Fruit fly (Drosophila melanogaster) whole organism, embryonic: ENCODE results near the gene CG31381.

Experiments used
- Adf1 ChIP-seq: fragments of 200-800 bp; sonication (Bioruptor generic); IDR thresholded peaks from 2 replicates; pipeline ENCODE4 v1.3.6; 2022; ENCODE audit warnings: missing biosample characterization, missing genetic modification characterization
- Atf3 ChIP-seq: fragments of 200-800 bp; sonication (Bioruptor generic); optimal IDR thresholded peaks from 3 replicates; lab custom pipeline; 2016; ENCODE audit warnings: missing biosample characterization, missing genetic modification characterization
- CG10959 ChIP-seq: fragments of 200-800 bp; sonication (Bioruptor generic); IDR thresholded peaks from 2 replicates; pipeline ENCODE4 v1.3.6; 2022; ENCODE audit warnings: missing biosample characterization, missing genetic modification characterization
- CG11398 ChIP-seq: fragments of 200-800 bp; sonication (Bioruptor generic); optimal IDR thresholded peaks from 2 replicates; lab custom pipeline; 2016; ENCODE audit warnings: missing biosample characterization, missing genetic modification characterization
- CG12155 ChIP-seq: fragments of 200-800 bp; sonication (Bioruptor generic); optimal IDR thresholded peaks from 3 replicates; lab custom pipeline; 2016; ENCODE audit warnings: missing biosample characterization, missing genetic modification characterization
- CG13296 ChIP-seq: fragments of 200-800 bp; sonication (Bioruptor generic); optimal IDR thresholded peaks from 3 replicates; lab custom pipeline; 2018; ENCODE audit warnings: missing biosample characterization, mild to moderate bottlenecking, missing genetic modification characterization
- CG14860 ChIP-seq: fragments of 200-800 bp; sonication (Bioruptor generic); IDR thresholded peaks from 3 replicates; pipeline ENCODE4 v1.3.6; 2022; ENCODE audit warnings: missing biosample characterization, missing genetic modification characterization; ENCODE audit not compliant: partially characterized antibody
- CG14965 ChIP-seq: fragments of 200-800 bp; sonication (Bioruptor generic); optimal IDR thresholded peaks from 2 replicates; lab custom pipeline; 2016; ENCODE audit warnings: missing biosample characterization, missing genetic modification characterization, borderline replicate concordance
- CG1603 ChIP-seq: fragments of 200-800 bp; sonication (Bioruptor generic); optimal IDR thresholded peaks from 2 replicates; lab custom pipeline; 2019; ENCODE audit warnings: missing biosample characterization, mild to moderate bottlenecking, missing genetic modification characterization, moderate library complexity
- CG1792 ChIP-seq: fragments of 200-800 bp; sonication (Bioruptor generic); optimal IDR thresholded peaks from 2 replicates; lab custom pipeline; 2016; ENCODE audit warnings: missing biosample characterization, missing genetic modification characterization
- CG18011 ChIP-seq: fragments of 200-800 bp; sonication (Bioruptor generic); optimal IDR thresholded peaks from 2 replicates; lab custom pipeline; 2017; ENCODE audit warnings: missing biosample characterization, missing genetic modification characterization, mild to moderate bottlenecking, moderate library complexity, missing genotype
- CG18262 ChIP-seq: fragments of 200-800 bp; optimal IDR thresholded peaks from 3 replicates; lab custom pipeline; 2019; ENCODE audit warnings: missing biosample characterization, mild to moderate bottlenecking, missing genetic modification characterization, moderate library complexity
- CG2712 ChIP-seq: fragments of 200-800 bp; optimal IDR thresholded peaks from 3 replicates; lab custom pipeline; 2019; ENCODE audit warnings: missing biosample characterization, mild to moderate bottlenecking, missing genetic modification characterization, moderate library complexity
- CG7372 ChIP-seq: fragments of 200-800 bp; sonication (Bioruptor generic); IDR thresholded peaks from 2 replicates; pipeline ENCODE4 v1.3.6; 2022; ENCODE audit warnings: missing biosample characterization, missing genetic modification characterization
- CG7556 ChIP-seq: fragments of 200-800 bp; sonication (Bioruptor generic); optimal IDR thresholded peaks from 2 replicates; lab custom pipeline; 2017; ENCODE audit warnings: missing biosample characterization, mild to moderate bottlenecking, missing genetic modification characterization
- CG7839 ChIP-seq: fragments of 200-800 bp; sonication (Bioruptor generic); optimal IDR thresholded peaks from 3 replicates; lab custom pipeline; 2018; ENCODE audit warnings: missing biosample characterization, mild to moderate bottlenecking, missing genetic modification characterization, moderate library complexity
- CG7963 ChIP-seq: fragments of 200-800 bp; sonication (Bioruptor generic); IDR thresholded peaks from 3 replicates; pipeline ENCODE4 v1.3.6; 2022; ENCODE audit warnings: missing biosample characterization, missing genetic modification characterization; ENCODE audit not compliant: partially characterized antibody
- CG8281 ChIP-seq: fragments of 200-800 bp; sonication (Bioruptor generic); optimal IDR thresholded peaks from 2 replicates; lab custom pipeline; 2018; ENCODE audit warnings: missing biosample characterization, mild to moderate bottlenecking, missing genetic modification characterization, moderate library complexity
- Camta ChIP-seq: fragments of 200-800 bp; sonication (Bioruptor generic); optimal IDR thresholded peaks from 2 replicates; lab custom pipeline; 2016; ENCODE audit warnings: missing biosample characterization, missing genetic modification characterization
- Dbx ChIP-seq: fragments of 200-800 bp; sonication (Bioruptor generic); IDR thresholded peaks from 3 replicates; pipeline ENCODE4 v1.3.6; 2022; ENCODE audit warnings: missing biosample characterization, missing genetic modification characterization
- Dp ChIP-seq: fragments of 200-800 bp; sonication (Bioruptor generic); optimal IDR thresholded peaks from 2 replicates; lab custom pipeline; 2018; ENCODE audit warnings: missing biosample characterization, mild to moderate bottlenecking, missing genetic modification characterization, moderate library complexity
- H15 ChIP-seq: fragments of 200-800 bp; sonication (Bioruptor generic); IDR thresholded peaks from 3 replicates; pipeline ENCODE4 v1.3.6; 2022; ENCODE audit warnings: missing biosample characterization, missing genetic modification characterization
- Hsf ChIP-seq: fragments of 200-800 bp; sonication (Bioruptor generic); optimal IDR thresholded peaks from 3 replicates; lab custom pipeline; 2016; ENCODE audit warnings: missing biosample characterization, missing genetic modification characterization
- Med ChIP-seq: fragments of 200-800 bp; sonication (Bioruptor generic); peaks from one replicate; lab custom pipeline; 2016; ENCODE audit warnings: missing biosample characterization, missing genetic modification characterization, mild to moderate bottlenecking, inconsistent platforms, moderate library complexity
- Mes4 ChIP-seq: fragments of 200-800 bp; sonication (Bioruptor generic); optimal IDR thresholded peaks from 2 replicates; lab custom pipeline; 2016; ENCODE audit warnings: missing biosample characterization, missing genetic modification characterization
- NC2β ChIP-seq: fragments of 200-800 bp; sonication (Bioruptor generic); optimal IDR thresholded peaks from 2 replicates; lab custom pipeline; 2016; ENCODE audit warnings: missing biosample characterization, missing genetic modification characterization
- Side ChIP-seq: fragments of 200-800 bp; sonication (Bioruptor generic); optimal IDR thresholded peaks from 2 replicates; lab custom pipeline; 2016; ENCODE audit warnings: missing biosample characterization, missing genetic modification characterization
- ac ChIP-seq: fragments of 200-800 bp; sonication (Bioruptor generic); optimal IDR thresholded peaks from 3 replicates; lab custom pipeline; 2017; ENCODE audit warnings: missing biosample characterization, mild to moderate bottlenecking, missing genetic modification characterization
- aop ChIP-seq: fragments of 200-800 bp; sonication (Bioruptor generic); IDR thresholded peaks from 2 replicates; pipeline ENCODE4 v1.3.6; 2022; ENCODE audit warnings: missing biosample characterization, missing genetic modification characterization
- ase ChIP-seq: fragments of 200-800 bp; sonication (Bioruptor generic); IDR thresholded peaks from 3 replicates; pipeline ENCODE4 v1.3.6; 2022; ENCODE audit warnings: missing biosample characterization, missing genetic modification characterization
- cwo ChIP-seq: fragments of 200-800 bp; sonication (Bioruptor generic); optimal IDR thresholded peaks from 3 replicates; lab custom pipeline; 2017; ENCODE audit warnings: missing biosample characterization, missing genetic modification characterization, mild to moderate bottlenecking, moderate library complexity, missing genetic modification reagents
- ems ChIP-seq: fragments of 200-800 bp; sonication (Bioruptor generic); optimal IDR thresholded peaks from 3 replicates; lab custom pipeline; 2016; ENCODE audit warnings: missing biosample characterization, missing genetic modification characterization
- fd96Cb ChIP-seq: fragments of 200-800 bp; sonication (Bioruptor generic); optimal IDR thresholded peaks from 2 replicates; lab custom pipeline; 2018; ENCODE audit warnings: missing biosample characterization, mild to moderate bottlenecking, missing genetic modification characterization, moderate library complexity
- ftz-f1 ChIP-seq: fragments of 200-800 bp; sonication (Bioruptor generic); optimal IDR thresholded peaks from 2 replicates; lab custom pipeline; 2016; ENCODE audit warnings: missing biosample characterization, missing genetic modification characterization
- her ChIP-seq: fragments of 200-800 bp; sonication (Bioruptor generic); optimal IDR thresholded peaks from 2 replicates; lab custom pipeline; 2016; ENCODE audit warnings: missing biosample characterization, missing genetic modification characterization
- ken ChIP-seq: fragments of 200-800 bp; sonication (Bioruptor generic); IDR thresholded peaks from 3 replicates; pipeline ENCODE4 v1.3.6; 2022; ENCODE audit warnings: missing biosample characterization, missing genetic modification characterization
- lab ChIP-seq: fragments of 200-800 bp; sonication (Bioruptor generic); optimal IDR thresholded peaks from 3 replicates; lab custom pipeline; 2017; ENCODE audit warnings: missing biosample characterization, missing genetic modification characterization, mild to moderate bottlenecking, moderate library complexity, missing genetic modification reagents
- mam ChIP-seq: fragments of 200-800 bp; sonication (Bioruptor generic); optimal IDR thresholded peaks from 3 replicates; lab custom pipeline; 2016; ENCODE audit warnings: missing biosample characterization, missing genetic modification characterization
- pho ChIP-seq: fragments of 200-800 bp; sonication (Bioruptor generic); optimal IDR thresholded peaks from 2 replicates; lab custom pipeline; 2016; ENCODE audit warnings: missing biosample characterization, missing genetic modification characterization
- repo ChIP-seq: fragments of 200-800 bp; sonication (Bioruptor generic); optimal IDR thresholded peaks from 2 replicates; lab custom pipeline; 2016; ENCODE audit warnings: missing biosample characterization, missing genetic modification characterization
- sisA ChIP-seq: fragments of 200-800 bp; sonication (Bioruptor generic); IDR thresholded peaks from 2 replicates; pipeline ENCODE4 v1.3.6; 2022; ENCODE audit warnings: missing biosample characterization, missing genetic modification characterization
- ssp ChIP-seq: fragments of 200-800 bp; sonication (Bioruptor generic); IDR thresholded peaks from 2 replicates; pipeline ENCODE4 v1.3.6; 2022; ENCODE audit warnings: missing biosample characterization, missing genetic modification characterization
- sug ChIP-seq: fragments of 200-800 bp; optimal IDR thresholded peaks from 2 replicates; lab custom pipeline; 2019; ENCODE audit warnings: missing biosample characterization, mild to moderate bottlenecking, missing genetic modification characterization, moderate library complexity
- tin ChIP-seq: fragments of 200-800 bp; sonication (Bioruptor generic); optimal IDR thresholded peaks from 3 replicates; lab custom pipeline; 2016; ENCODE audit warnings: missing biosample characterization, missing genetic modification characterization
- tll ChIP-seq, 2 experiments: fragments of 200-800 bp in 1 of 2; fragments of >200 bp in 1 of 2; sonication (Bioruptor generic) in 1 of 2; optimal IDR thresholded peaks; 2 replicates each; lab custom pipeline; 2017 to 2019; ENCODE audit warnings: missing biosample characterization in 2 of 2, missing genetic modification characterization in 2 of 2, mild to moderate bottlenecking in 1 of 2, moderate library complexity in 1 of 2
- usp ChIP-seq: fragments of >200 bp; optimal IDR thresholded peaks from 2 replicates; lab custom pipeline; 2017; ENCODE audit warnings: missing biosample characterization, missing genetic modification characterization
- wek ChIP-seq: fragments of 200-800 bp; sonication (Bioruptor generic); optimal IDR thresholded peaks from 3 replicates; lab custom pipeline; 2018; ENCODE audit warnings: missing biosample characterization, mild to moderate bottlenecking, missing genetic modification characterization, moderate library complexity
- zen ChIP-seq: fragments of 200-800 bp; sonication (Bioruptor generic); optimal IDR thresholded peaks from 3 replicates; lab custom pipeline; 2018; ENCODE audit warnings: missing biosample characterization, mild to moderate bottlenecking, missing genetic modification characterization, moderate library complexity

CG31381 gene

DNA sequence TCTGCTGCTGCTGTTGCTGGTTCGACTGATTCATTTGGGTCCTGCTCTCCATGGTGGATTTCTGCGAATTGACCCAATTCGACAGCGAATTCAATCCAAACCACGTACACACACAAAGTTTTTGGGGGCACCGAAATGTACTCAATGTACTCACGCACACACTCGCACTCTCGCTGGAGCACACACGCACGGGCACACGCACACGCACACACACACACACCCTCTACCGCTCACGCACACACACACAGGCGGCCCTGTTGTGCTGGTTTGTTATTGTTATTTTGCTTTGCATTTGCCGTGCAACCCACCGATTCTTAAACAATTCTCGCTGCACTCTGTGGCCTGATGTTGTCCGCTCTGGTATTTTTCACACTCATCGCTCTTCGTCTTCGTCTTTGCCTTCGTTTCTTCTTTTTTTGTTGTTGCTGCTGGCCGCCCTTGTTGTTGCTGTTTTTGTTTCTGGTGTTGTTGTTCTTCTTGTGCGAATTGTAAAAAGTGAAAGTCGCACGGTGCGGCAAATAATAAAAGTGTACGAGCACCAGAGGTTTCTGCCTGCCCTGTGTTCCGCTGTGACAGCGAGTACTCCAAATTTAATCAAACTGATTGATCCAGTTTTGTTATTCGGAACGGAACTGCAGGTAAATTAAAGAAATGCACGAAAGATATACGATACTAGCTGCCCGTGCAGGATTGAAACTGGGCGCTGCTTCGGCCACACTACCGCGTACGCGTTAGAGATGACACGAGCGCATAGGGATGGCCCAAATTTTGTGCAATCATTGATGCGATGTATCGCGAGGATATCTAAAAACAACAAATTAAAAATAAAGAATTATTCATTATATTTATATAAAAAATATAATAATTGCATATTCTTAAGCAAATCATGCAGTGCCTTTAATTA lies 654 bp upstream of the CG31381 start, which contains the start of gene CG3744 (continued):
- peak; percentile 89 for TF ChIP-seq CG14860 (GFP tag; lab: Robert Waterston, UW)
- TF ChIP-seq Hsf: peak; percentile 86
- TF ChIP-seq CG7839 (tag; lab: Kevin White, UChicago): peak; percentile 92
- peak; percentile 95 for TF ChIP-seq Med (GFP tag; lab: Kevin White, UChicago)
- peak; percentile 20 for TF ChIP-seq ac (GFP tag; lab: Kevin White, UChicago)
- no peak for TF ChIP-seq cwo (GFP tag; lab: Kevin White, UChicago)
- peak; percentile 90 for TF ChIP-seq CG13296 (GFP tag; lab: Kevin White, UChicago)
- peak; percentile 46 for TF ChIP-seq Camta (GFP tag; lab: Kevin White, UChicago)
- TF ChIP-seq tin: peak; percentile 95
- peak; percentile 35 for TF ChIP-seq NC2β (GFP tag; lab: Kevin White, UChicago)
- peak; percentile 93 for TF ChIP-seq CG7963 (GFP tag; lab: Robert Waterston, UW)
- peak; percentile 98 for TF ChIP-seq Dbx
- peak; percentile 27 for TF ChIP-seq CG11398 (GFP tag; lab: Kevin White, UChicago)
- peak; percentile 79 for TF ChIP-seq Adf1 (GFP tag; lab: Robert Waterston, UW)
- peak; percentile 85 for TF ChIP-seq ems (GFP tag; lab: Kevin White, UChicago)
- peak; percentile 53 for TF ChIP-seq Atf3 (GFP tag; lab: Kevin White, UChicago)
- peak; percentile 90 for TF ChIP-seq mam
- peak; percentile 87 for TF ChIP-seq CG12155 (GFP tag; lab: Kevin White, UChicago)
- no peak for TF ChIP-seq Mes4 (GFP tag; lab: Kevin White, UChicago)
- peak; percentile 66 for TF ChIP-seq CG1603 (tag; lab: Kevin White, UChicago)
- peak; percentile 94 for TF ChIP-seq lab
- TF ChIP-seq fd96Cb (tag; lab: Kevin White, UChicago): peak; percentile 81
- peak; percentile 67 for TF ChIP-seq CG8281
- TF ChIP-seq CG7372 (GFP tag; lab: Robert Waterston, UW): peak; percentile 93
- no peak for TF ChIP-seq usp (GFP tag; lab: Kevin White, UChicago)
- TF ChIP-seq CG10959 (GFP tag; lab: Robert Waterston, UW): peak; percentile 88
- TF ChIP-seq wek (GFP tag; lab: Kevin White, UChicago): peak; percentile 23
- peak; percentile 93 for TF ChIP-seq H15
- TF ChIP-seq aop (GFP tag; lab: Robert Waterston, UW): peak; percentile 90; the same call in 1 of the 2 replicates
- TF ChIP-seq pho (GFP tag; lab: Kevin White, UChicago): peak; percentile 58
- peak; percentile 42 for TF ChIP-seq CG1792
- peak; percentile 94 for TF ChIP-seq sisA
- peak; percentile 79 for TF ChIP-seq zen
- TF ChIP-seq ken (GFP tag; lab: Robert Waterston, UW): peak; percentile 97
- peak; percentile 93 for TF ChIP-seq sug (tag; lab: Kevin White, UChicago)
- TF ChIP-seq ftz-f1 (GFP tag; lab: Kevin White, UChicago): peak; percentile 45
- peak; percentile 39 for TF ChIP-seq her (GFP tag; lab: Kevin White, UChicago)
- TF ChIP-seq tll (GFP tag; optimal IDR thresholded peaks at IDR 0.05; lab: Kevin White, UChicago): no peak
- TF ChIP-seq Dp: no peak
- peak; percentile 86 for TF ChIP-seq CG7556 (GFP tag; lab: Kevin White, UChicago)
- peak; percentile 86 for TF ChIP-seq ssp (GFP tag; lab: Robert Waterston, UW)
- peak; percentile 94 for TF ChIP-seq CG2712
- TF ChIP-seq ase (GFP tag; lab: Robert Waterston, UW): peak; percentile 95
- peak; percentile 73 for TF ChIP-seq CG18011 (GFP tag; lab: Kevin White, UChicago)
- peak; percentile 39 for TF ChIP-seq Side
- TF ChIP-seq CG18262 (tag; lab: Kevin White, UChicago): peak; percentile 89
- TF ChIP-seq CG14965 (GFP tag; lab: Kevin White, UChicago): no peak
- TF ChIP-seq repo (GFP tag; lab: Kevin White, UChicago): peak; percentile 54
